Worm (Caenorhabditis elegans): ENCODE data around the gene Y55D5A.3.

ce11 chrIII:2980927-2981326 lies 5.3 kb upstream of the Y55D5A.3 start:
- TF ChIP-seq ztf-11 (tag; optimal IDR thresholded peaks at IDR 0.05), result no peak
- no peak for TF ChIP-seq unc-62 (GFP tag; optimal IDR thresholded peaks at IDR 0.05)
- TF ChIP-seq tbx-8 (GFP tag; optimal IDR thresholded peaks at IDR 0.05), result no peak
- TF ChIP-seq nhr-76 (tag; optimal IDR thresholded peaks at IDR 0.05), result no peak
- TF ChIP-seq lin-32 (GFP tag; optimal IDR thresholded peaks at IDR 0.05), result no peak
- TF ChIP-seq pha-4 (tag; optimal IDR thresholded peaks at IDR 0.05), result no peak
- no peak for TF ChIP-seq unc-39 (tag; optimal IDR thresholded peaks at IDR 0.05)
- TF ChIP-seq lsy-2 (tag; optimal IDR thresholded peaks at IDR 0.05), result no peak
- no peak for TF ChIP-seq snpc-4 (tag; optimal IDR thresholded peaks at IDR 0.05)
- no peak for TF ChIP-seq elt-3 (tag; optimal IDR thresholded peaks at IDR 0.05)
